Fruit fly (Drosophila melanogaster) whole organism: Measurements from ENCODE around the gene CG9926.

Experiments used
- CG8478 ChIP-seq: fragments of >200 bp; optimal IDR thresholded peaks from 2 replicates; lab custom pipeline; 2018; ENCODE audit warnings: inconsistent platforms
- Dll ChIP-seq: fragments of >200 bp; optimal IDR thresholded peaks from 2 replicates; lab custom pipeline; 2017
- EcR ChIP-seq, 2 experiments: fragments of >200 bp; optimal IDR thresholded peaks; 2 replicates each; lab custom pipeline; 2017; ENCODE audit warnings: missing biosample characterization in 2 of 2, missing genetic modification characterization in 2 of 2, missing genetic modification reagents in 2 of 2
- pan ChIP-seq: fragments of >200 bp; optimal IDR thresholded peaks from 2 replicates; lab custom pipeline; 2017
- psq ChIP-seq: fragments of >200 bp; optimal IDR thresholded peaks from 2 replicates; lab custom pipeline; 2017
- usp ChIP-seq: fragments of >200 bp; optimal IDR thresholded peaks from 2 replicates; lab custom pipeline; 2017; ENCODE audit warnings: missing biosample characterization, missing genetic modification characterization, mixed read lengths

DNA sequence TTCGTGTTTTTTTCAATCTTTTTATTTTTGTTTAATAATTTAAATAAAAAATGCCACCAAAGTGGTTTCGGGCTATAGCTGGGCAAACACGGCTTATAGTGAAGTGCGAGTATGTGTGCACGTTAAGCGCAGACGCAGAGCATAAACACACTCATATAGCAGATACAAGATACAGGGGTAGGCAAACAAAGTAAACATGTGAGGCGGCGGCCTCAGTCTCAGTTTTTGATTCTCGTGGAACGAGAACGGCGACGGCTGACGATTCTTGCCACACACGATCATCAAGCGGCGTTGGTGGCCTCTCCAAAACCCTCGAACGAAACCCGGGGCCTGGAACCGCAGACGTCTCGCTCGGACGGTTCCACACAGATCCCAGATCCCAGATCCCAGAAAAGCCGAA, 39.2 kb upstream of the CG9926 start:
- no peak for TF ChIP-seq pan (lab: Kevin White, UChicago)
- no peak for TF ChIP-seq CG8478 (lab: Kevin White, UChicago)
- TF ChIP-seq usp = no peak
- TF ChIP-seq psq (lab: Kevin White, UChicago) = no peak
- TF ChIP-seq Dll = no peak
- TF ChIP-seq EcR (GFP tag; optimal IDR thresholded peaks at IDR 0.05; lab: Kevin White, UChicago) = no peak
